Worm (Caenorhabditis elegans): Measurements from ENCODE around the gene F13E9.16.
A peak's percentile ranks its signal among the peaks of the same experiment; 100 is the strongest.

F13E9.16 gene

ce11 chrIV:10918877-10919560, 31.8 kb upstream of the F13E9.16 start:
- peak in 1 of 2 experiments; percentile 96 for TF ChIP-seq unc-62 (GFP tag; optimal IDR thresholded peaks at IDR 0.05 in 1 of 2)
- TF ChIP-seq unc-62 (tag; optimal IDR thresholded peaks at IDR 0.05) = no peak
- peak; percentile 93 for TF ChIP-seq hlh-11 (tag; optimal IDR thresholded peaks at IDR 0.05)
- TF ChIP-seq snpc-1.2 (GFP tag; IDR thresholded peaks at IDR 0.05) = 0 out of 2 replicates have a peak, but pooled peaks have one; percentile 44
- TF ChIP-seq lin-15B (tag; optimal IDR thresholded peaks at IDR 0.05) = no peak
- peak; percentile 42; the same call in 1 of the 2 replicates for TF ChIP-seq nhr-42 (GFP tag; IDR thresholded peaks at IDR 0.05)
- peak; percentile 76 for TF ChIP-seq ama-1 (optimal IDR thresholded peaks at IDR 0.05)
- TF ChIP-seq daf-19 (GFP tag; conservative IDR thresholded peaks at IDR 0.05) = 0 out of 2 replicates have a peak, but pooled peaks have one; percentile 27
- peak; percentile 86 for TF ChIP-seq hmg-1.1 (GFP tag; IDR thresholded peaks at IDR 0.05)
- peak; percentile 89 to 99 for TF ChIP-seq hif-1 (tag; optimal IDR thresholded peaks at IDR 0.05)
- TF ChIP-seq vab-7 (GFP tag; IDR thresholded peaks at IDR 0.05) = peak; percentile 39; the same call in 1 of the 2 replicates
- TF ChIP-seq cey-2 (tag; optimal IDR thresholded peaks at IDR 0.05; ENCODE audit: borderline replicate concordance, insufficient read depth) = no peak
- peak; percentile 41 for TF ChIP-seq lin-13 (GFP tag; optimal IDR thresholded peaks at IDR 0.05)
- TF ChIP-seq F37D6.2 (tag; optimal IDR thresholded peaks at IDR 0.05) = peak; percentile 31
- peak; percentile 40 for TF ChIP-seq fkh-10 (GFP tag; optimal IDR thresholded peaks at IDR 0.05)
- TF ChIP-seq nhr-237 (tag; optimal IDR thresholded peaks at IDR 0.05) = no peak
- no peak for TF ChIP-seq ceh-32 (tag; optimal IDR thresholded peaks at IDR 0.05; ENCODE audit: poor library complexity)
- 0 out of 2 replicates have a peak, but pooled peaks have one; percentile 36 for TF ChIP-seq arid-1 (GFP tag; conservative IDR thresholded peaks at IDR 0.05)
- peak; percentile 77 for TF ChIP-seq nhr-11 (tag; optimal IDR thresholded peaks at IDR 0.05)
- TF ChIP-seq egl-27 (tag; optimal IDR thresholded peaks at IDR 0.05) = no peak
- TF ChIP-seq lin-29 (GFP tag; IDR thresholded peaks at IDR 0.05) = no peak
- peak; percentile 50 to 75 for TF ChIP-seq lsy-2 (tag; optimal IDR thresholded peaks at IDR 0.05)
- peak; percentile 99 for TF ChIP-seq aha-1 (tag)
- TF ChIP-seq ceh-44 (GFP tag; IDR thresholded peaks at IDR 0.05) = 0 out of 2 replicates have a peak, but pooled peaks have one; percentile 4
- peak; percentile 76 for TF ChIP-seq nhr-28 (tag; optimal IDR thresholded peaks at IDR 0.05)
- TF ChIP-seq ceh-62 (tag; optimal IDR thresholded peaks at IDR 0.05) = no peak
- peak; percentile 76 for TF ChIP-seq dve-1 (tag; optimal IDR thresholded peaks at IDR 0.05; ENCODE audit: insufficient read depth)
- TF ChIP-seq sdz-12 (GFP tag; optimal IDR thresholded peaks at IDR 0.05) = no peak
- TF ChIP-seq lir-3 (tag; optimal IDR thresholded peaks at IDR 0.05) = no peak
- TF ChIP-seq D1046.2 (GFP tag; IDR thresholded peaks at IDR 0.05) = no peak
- no peak for TF ChIP-seq egl-43 (GFP tag; IDR thresholded peaks at IDR 0.05)
- TF ChIP-seq pha-4 (GFP tag; IDR thresholded peaks at IDR 0.05) = no peak
- peak; percentile 74 for TF ChIP-seq pha-4 (tag; optimal IDR thresholded peaks at IDR 0.05)
- TF ChIP-seq ctbp-1 (GFP tag; IDR thresholded peaks at IDR 0.05) = peak; percentile 75
- TF ChIP-seq mdl-1 (tag; optimal IDR thresholded peaks at IDR 0.05) = peak; percentile 25 to 90
- peak; percentile 87 for TF ChIP-seq mep-1 (tag; optimal IDR thresholded peaks at IDR 0.05)
- TF ChIP-seq Y105C5A.15 (GFP tag; IDR thresholded peaks at IDR 0.05) = no peak
- TF ChIP-seq dmd-9 (GFP tag; IDR thresholded peaks at IDR 0.05) = no peak
- no peak for TF ChIP-seq unc-39 (tag; optimal IDR thresholded peaks at IDR 0.05)
- TF ChIP-seq dmd-6 (GFP tag; IDR thresholded peaks at IDR 0.05) = peak; percentile 64
- peak; percentile 66 for TF ChIP-seq mes-2 (tag; optimal IDR thresholded peaks at IDR 0.05; ENCODE audit: poor library complexity, severe bottlenecking)
- TF ChIP-seq T20F7.1 (GFP tag; optimal IDR thresholded peaks at IDR 0.05) = peak; percentile 56
- peak in 1 of 2 experiments; percentile 35 for TF ChIP-seq daf-16 (GFP tag; optimal IDR thresholded peaks at IDR 0.05)
- peak; percentile 62 for TF ChIP-seq daf-16 (tag; optimal IDR thresholded peaks at IDR 0.05)
- TF ChIP-seq pqm-1 (tag; optimal IDR thresholded peaks at IDR 0.05) = peak; percentile 3
- TF ChIP-seq hlh-30 (tag; optimal IDR thresholded peaks at IDR 0.05; ENCODE audit: insufficient read depth) = peak; percentile 96
- peak; percentile 53; the same call in 1 of the 2 replicates for TF ChIP-seq ceh-20 (GFP tag; IDR thresholded peaks at IDR 0.05)
- no peak for TF ChIP-seq nhr-111 (GFP tag; optimal IDR thresholded peaks at IDR 0.05)
- no peak for TF ChIP-seq tag-97 (GFP tag; IDR thresholded peaks at IDR 0.05)
